Fruit fly (Drosophila melanogaster): Measurements from ENCODE around the gene CG15561.

CG15561 gene

dm6 chr3R:31252093-31252962 is 36.6 kb upstream of the CG15561 start, which contains the start of the genes qless and mRpL32:
qless (minus strand) TSS chr3R:31252608.
mRpL32 (plus strand) TSS chr3R:31252872.
- TF ChIP-seq Ets21C (GFP tag; optimal IDR thresholded peaks at IDR 0.05) (peak; percentile 36), lz (GFP tag; optimal IDR thresholded peaks at IDR 0.05) (peak; percentile 65), esn (GFP tag; optimal IDR thresholded peaks at IDR 0.05) (peak; percentile 54), CG6792 (GFP tag; optimal IDR thresholded peaks at IDR 0.05) (no peak), dac (GFP tag; optimal IDR thresholded peaks at IDR 0.05) (no peak), Hr38 (GFP tag; optimal IDR thresholded peaks at IDR 0.05) (no peak), CG11902 (GFP tag; optimal IDR thresholded peaks at IDR 0.05) (peak; percentile 21), pdm3 (GFP tag; optimal IDR thresholded peaks at IDR 0.05) (no peak), Eip78C (GFP tag) (peak; percentile 80), Lpt (GFP tag; optimal IDR thresholded peaks at IDR 0.05) (peak; percentile 51), CG10631 (GFP tag; optimal IDR thresholded peaks at IDR 0.05) (peak; percentile 61), cyc (GFP tag; optimal IDR thresholded peaks at IDR 0.05) (peak; percentile 78), Gug (GFP tag; IDR thresholded peaks at IDR 0.05) (peak; percentile 45; the same call in 1 of the 2 replicates), CG3919 (GFP tag; optimal IDR thresholded peaks at IDR 0.05) (no peak), Eip75B (GFP tag; optimal IDR thresholded peaks at IDR 0.05) (no peak), acj6 (GFP tag; optimal IDR thresholded peaks at IDR 0.05) (no peak), Hr39 (GFP tag; optimal IDR thresholded peaks at IDR 0.05) (peak; percentile 54), svp (GFP tag) (no peak), CG15336 (GFP tag; IDR thresholded peaks at IDR 0.05) (peak; percentile 12; the same call in 1 of the 2 replicates), CG11294 (GFP tag; IDR thresholded peaks at IDR 0.05) (peak; percentile 31; the same call in 1 of the 2 replicates), CG1621 (tag; optimal IDR thresholded peaks at IDR 0.05) (no peak), CG11762 (GFP tag; optimal IDR thresholded peaks at IDR 0.05; ENCODE audit: insufficient read depth) (no peak), Hr4 (GFP tag; optimal IDR thresholded peaks at IDR 0.05) (peak; percentile 26), vri (GFP tag; optimal IDR thresholded peaks at IDR 0.05) (peak; percentile 81), net (GFP tag; optimal IDR thresholded peaks at IDR 0.05) (no peak), CG6276 (GFP tag; optimal IDR thresholded peaks at IDR 0.05) (no peak), CG6163 (GFP tag; IDR thresholded peaks at IDR 0.05) (peak; percentile 43; the same call in 2 of the 3 replicates), Sox102F (GFP tag; optimal IDR thresholded peaks at IDR 0.05) (no peak), Ets96B (tag; optimal IDR thresholded peaks at IDR 0.05) (peak; percentile 20), CG34406 (GFP tag; optimal IDR thresholded peaks at IDR 0.05) (no peak), CG32006 (GFP tag; optimal IDR thresholded peaks at IDR 0.05) (no peak), CG31627 (GFP tag; optimal IDR thresholded peaks at IDR 0.05) (peak; percentile 47), topi (GFP tag; optimal IDR thresholded peaks at IDR 0.05) (peak; percentile 59), CG10669 (GFP tag; optimal IDR thresholded peaks at IDR 0.05) (no peak), fkh (GFP tag; optimal IDR thresholded peaks at IDR 0.05) (no peak), CG7368 (GFP tag; optimal IDR thresholded peaks at IDR 0.05) (no peak), Met (GFP tag; optimal IDR thresholded peaks at IDR 0.05) (no peak), CG4318 (GFP tag; optimal IDR thresholded peaks at IDR 0.05) (no peak), CG8632 (GFP tag; optimal IDR thresholded peaks at IDR 0.05) (no peak), CG16779 (tag; optimal IDR thresholded peaks at IDR 0.05) (no peak), Sox14 (GFP tag; optimal IDR thresholded peaks at IDR 0.05) (no peak), CG9139 (GFP tag; optimal IDR thresholded peaks at IDR 0.05) (no peak), Sox15 (GFP tag; optimal IDR thresholded peaks at IDR 0.05) (no peak), eg (GFP tag; IDR thresholded peaks at IDR 0.05) (peak; percentile 85), Smox (GFP tag; optimal IDR thresholded peaks at IDR 0.05) (no peak), OdsH (GFP tag; optimal IDR thresholded peaks at IDR 0.05) (peak; percentile 33), fd85E (GFP tag; optimal IDR thresholded peaks at IDR 0.05) (no peak), CG3032 (tag; optimal IDR thresholded peaks at IDR 0.05) (peak; percentile 74), salr (GFP tag; optimal IDR thresholded peaks at IDR 0.05) (no peak), CG6808 (GFP tag; optimal IDR thresholded peaks at IDR 0.05) (no peak), achi (GFP tag; optimal IDR thresholded peaks at IDR 0.05) (no peak)

All from whole organism, prepupa.